Worm (Caenorhabditis elegans) whole organism, L4 larva: Measurements from ENCODE around the gene T12D8.5.

Source experiments
- aly-2 ChIP-seq: sonication (generic microtip); optimal IDR thresholded peaks from 2 replicates; lab custom pipeline; 2018; ENCODE audit warnings: missing biosample characterization, missing genetic modification characterization
- ama-1 ChIP-seq: fragments of 150-350 bp; optimal IDR thresholded peaks from 2 replicates; lab custom pipeline; 2014; ENCODE audit warnings: inconsistent platforms, mixed read lengths
- ceh-82 ChIP-seq: sonication (generic microtip); optimal IDR thresholded peaks from 2 replicates; lab custom pipeline; 2017; ENCODE audit warnings: missing biosample characterization, missing genetic modification characterization
- dpl-1 ChIP-seq: fragments of 150-350 bp; optimal IDR thresholded peaks from 2 replicates; lab custom pipeline; 2014; ENCODE audit warnings: missing biosample characterization, missing genetic modification reagents, missing genetic modification characterization
- hmg-1.1 ChIP-seq: fragments of 200-800 bp; sonication (Bioruptor generic); IDR thresholded peaks from 2 replicates; pipeline ENCODE4 v1.3.6; 2022; ENCODE audit warnings: missing genetic modification reagents, missing genetic modification characterization, missing compliant biosample characterization
- mep-1 ChIP-seq: fragments of 150-350 bp; sonication (generic microtip); optimal IDR thresholded peaks from 3 replicates; lab custom pipeline; 2014; ENCODE audit warnings: missing biosample characterization, missing genetic modification characterization

- TF ChIP-seq ceh-82 (tag; lab: Kevin White, UChicago) (no peak), dpl-1 (GFP tag; lab: Kevin White, UChicago) (no peak), hmg-1.1 (GFP tag; lab: Robert Waterston, UW) (no peak), ama-1 (lab: Kevin White, UChicago) (no peak), aly-2 (tag; lab: Kevin White, UChicago) (no peak), mep-1 (tag; lab: Kevin White, UChicago) (no peak)
These were observed 4.1 kb upstream of the T12D8.5 start, which contains the start of gene arrd-17 for ce11 chrIII:13630708-13631107.
